Fruit fly (Drosophila melanogaster) whole organism, prepupa: ENCODE data around the gene CG12279.

Experiments used
- Blimp-1 ChIP-seq: fragments of 200-800 bp; sonication (Bioruptor generic); optimal IDR thresholded peaks from 3 replicates; lab custom pipeline; 2017; ENCODE audit warnings: missing biosample characterization, missing genetic modification characterization, mild to moderate bottlenecking, moderate library complexity, missing genetic modification reagents
- CG10631 ChIP-seq: fragments of 200-800 bp; sonication (Bioruptor generic); optimal IDR thresholded peaks from 2 replicates; lab custom pipeline; 2016; ENCODE audit warnings: missing biosample characterization, missing genetic modification characterization
- CG10669 ChIP-seq: fragments of 200-800 bp; sonication (Bioruptor generic); optimal IDR thresholded peaks from 3 replicates; lab custom pipeline; 2018; ENCODE audit warnings: missing biosample characterization, mild to moderate bottlenecking, missing genetic modification characterization, moderate library complexity
- CG11294 ChIP-seq: fragments of 200-800 bp; sonication (Bioruptor generic); IDR thresholded peaks from 2 replicates; pipeline ENCODE4 v1.3.6; 2022; ENCODE audit warnings: missing biosample characterization, missing genetic modification characterization
- CG11762 ChIP-seq: fragments of 200-800 bp; sonication (Bioruptor generic); optimal IDR thresholded peaks from 3 replicates; lab custom pipeline; 2016; ENCODE audit warnings: missing biosample characterization, missing genetic modification characterization; ENCODE audit not compliant: insufficient read depth
- CG11902 ChIP-seq: fragments of 200-800 bp; sonication (Bioruptor generic); optimal IDR thresholded peaks from 3 replicates; lab custom pipeline; 2016; ENCODE audit warnings: missing biosample characterization, missing genetic modification characterization
- CG15336 ChIP-seq: fragments of 200-800 bp; sonication (Bioruptor generic); IDR thresholded peaks from 2 replicates; pipeline ENCODE4 v1.3.6; 2022; ENCODE audit warnings: missing biosample characterization, missing genetic modification characterization
- CG16779 ChIP-seq: fragments of 200-800 bp; sonication (Bioruptor generic); optimal IDR thresholded peaks from 3 replicates; lab custom pipeline; 2017; ENCODE audit warnings: missing biosample characterization, mild to moderate bottlenecking, missing genetic modification characterization
- CG31627 ChIP-seq: fragments of 200-800 bp; sonication (Bioruptor generic); optimal IDR thresholded peaks from 3 replicates; lab custom pipeline; 2016; ENCODE audit warnings: missing biosample characterization, missing genetic modification characterization
- CG34406 ChIP-seq: fragments of 200-800 bp; sonication (Bioruptor generic); optimal IDR thresholded peaks from 3 replicates; lab custom pipeline; 2016; ENCODE audit warnings: missing biosample characterization, missing genetic modification characterization
- CG3919 ChIP-seq: fragments of 200-800 bp; sonication (Bioruptor generic); optimal IDR thresholded peaks from 3 replicates; lab custom pipeline; 2016; ENCODE audit warnings: missing biosample characterization, missing genetic modification characterization
- CG6163 ChIP-seq: fragments of 200-800 bp; sonication (Bioruptor generic); IDR thresholded peaks from 3 replicates; pipeline ENCODE4 v1.3.6; 2022; ENCODE audit warnings: missing biosample characterization, missing genetic modification characterization
- CG6792 ChIP-seq: fragments of 200-800 bp; sonication (Bioruptor generic); optimal IDR thresholded peaks from 3 replicates; lab custom pipeline; 2016; ENCODE audit warnings: missing biosample characterization, missing genetic modification characterization
- CG6808 ChIP-seq: fragments of 200-800 bp; sonication (Bioruptor generic); optimal IDR thresholded peaks from 3 replicates; lab custom pipeline; 2017; ENCODE audit warnings: missing biosample characterization, missing genetic modification characterization, mild to moderate bottlenecking, moderate library complexity, missing genetic modification reagents
- CG6854 ChIP-seq: fragments of 200-800 bp; sonication (Bioruptor generic); optimal IDR thresholded peaks from 2 replicates; lab custom pipeline; 2017; ENCODE audit warnings: missing biosample characterization, mild to moderate bottlenecking, missing genetic modification characterization
- CG7368 ChIP-seq: fragments of 200-800 bp; sonication (Bioruptor generic); optimal IDR thresholded peaks from 3 replicates; lab custom pipeline; 2016; ENCODE audit warnings: missing biosample characterization, missing genetic modification characterization
- CG8119 ChIP-seq: fragments of 200-800 bp; sonication (Bioruptor generic); IDR thresholded peaks from 3 replicates; pipeline ENCODE4 v1.3.6; 2022; ENCODE audit warnings: missing biosample characterization, missing genetic modification characterization
- CG8319 ChIP-seq: fragments of 200-800 bp; sonication (Bioruptor generic); optimal IDR thresholded peaks from 3 replicates; lab custom pipeline; 2016; ENCODE audit warnings: missing biosample characterization, missing genetic modification characterization
- CG8632 ChIP-seq: fragments of 200-800 bp; sonication (Bioruptor generic); optimal IDR thresholded peaks from 3 replicates; lab custom pipeline; 2016; ENCODE audit warnings: missing biosample characterization, missing genetic modification characterization
- Eip75B ChIP-seq: fragments of 200-800 bp; sonication (Bioruptor generic); optimal IDR thresholded peaks from 3 replicates; lab custom pipeline; 2016; ENCODE audit warnings: missing biosample characterization, missing genetic modification characterization
- Eip78C ChIP-seq: fragments of 200-800 bp; sonication (Bioruptor generic); peaks from one replicate; lab custom pipeline; 2016; ENCODE audit warnings: missing biosample characterization, missing genetic modification characterization
- Ets96B ChIP-seq: fragments of 200-800 bp; optimal IDR thresholded peaks from 2 replicates; lab custom pipeline; 2019; ENCODE audit warnings: missing biosample characterization, mild to moderate bottlenecking, missing genetic modification characterization, moderate library complexity
- Gug ChIP-seq: fragments of 200-800 bp; sonication (Bioruptor generic); IDR thresholded peaks from 2 replicates; pipeline ENCODE4 v1.3.6; 2022; ENCODE audit warnings: missing biosample characterization, missing genetic modification characterization
- Hr38 ChIP-seq: sonication (Bioruptor generic); optimal IDR thresholded peaks from 2 replicates; lab custom pipeline; 2016; ENCODE audit warnings: missing biosample characterization, missing genetic modification characterization
- Hr39 ChIP-seq: fragments of 200-800 bp; sonication (Bioruptor generic); optimal IDR thresholded peaks from 2 replicates; lab custom pipeline; 2016; ENCODE audit warnings: missing biosample characterization, missing genetic modification characterization
- Hr4 ChIP-seq: fragments of 200-800 bp; sonication (Bioruptor generic); optimal IDR thresholded peaks from 3 replicates; lab custom pipeline; 2016; ENCODE audit warnings: missing biosample characterization, missing genetic modification characterization
- Lpt ChIP-seq: fragments of 200-800 bp; sonication (Bioruptor generic); optimal IDR thresholded peaks from 3 replicates; lab custom pipeline; 2016; ENCODE audit warnings: missing biosample characterization, missing genetic modification characterization
- Met ChIP-seq: fragments of 200-800 bp; sonication (Bioruptor generic); optimal IDR thresholded peaks from 3 replicates; lab custom pipeline; 2016; ENCODE audit warnings: missing biosample characterization, missing genetic modification characterization
- OdsH ChIP-seq: fragments of 200-800 bp; sonication (Bioruptor generic); optimal IDR thresholded peaks from 3 replicates; lab custom pipeline; 2016; ENCODE audit warnings: missing biosample characterization, missing genetic modification characterization
- Smox ChIP-seq: fragments of 200-800 bp; sonication (Bioruptor generic); optimal IDR thresholded peaks from 3 replicates; lab custom pipeline; 2016; ENCODE audit warnings: missing biosample characterization, missing genetic modification characterization
- Sox102F ChIP-seq: fragments of 200-800 bp; sonication (Bioruptor generic); optimal IDR thresholded peaks from 2 replicates; lab custom pipeline; 2016; ENCODE audit warnings: missing biosample characterization, mild to moderate bottlenecking, missing genetic modification characterization
- Sox15 ChIP-seq: fragments of 200-800 bp; sonication (Bioruptor generic); optimal IDR thresholded peaks from 3 replicates; lab custom pipeline; 2016; ENCODE audit warnings: missing biosample characterization, missing genetic modification characterization
- acj6 ChIP-seq: fragments of 200-800 bp; sonication (Bioruptor generic); optimal IDR thresholded peaks from 3 replicates; lab custom pipeline; 2016; ENCODE audit warnings: missing biosample characterization, missing genetic modification characterization
- cyc ChIP-seq: fragments of 200-800 bp; sonication (Bioruptor generic); optimal IDR thresholded peaks from 3 replicates; lab custom pipeline; 2016; ENCODE audit warnings: missing biosample characterization, missing genetic modification characterization
- dac ChIP-seq: fragments of 200-800 bp; sonication (Bioruptor generic); optimal IDR thresholded peaks from 2 replicates; lab custom pipeline; 2017; ENCODE audit warnings: missing biosample characterization, mild to moderate bottlenecking, missing genetic modification characterization
- dsx ChIP-seq: fragments of 200-800 bp; optimal IDR thresholded peaks from 3 replicates; lab custom pipeline; 2019; ENCODE audit warnings: missing biosample characterization, mild to moderate bottlenecking, missing genetic modification characterization, moderate library complexity; ENCODE audit not compliant: poor library complexity, severe bottlenecking
- esn ChIP-seq: fragments of 200-800 bp; sonication (Bioruptor generic); optimal IDR thresholded peaks from 2 replicates; lab custom pipeline; 2016; ENCODE audit warnings: missing biosample characterization, mild to moderate bottlenecking, missing genetic modification characterization, moderate library complexity
- fd85E ChIP-seq: fragments of 200-800 bp; sonication (Bioruptor generic); optimal IDR thresholded peaks from 3 replicates; lab custom pipeline; 2016; ENCODE audit warnings: missing biosample characterization, missing genetic modification characterization
- lz ChIP-seq: fragments of 200-800 bp; sonication (Bioruptor generic); optimal IDR thresholded peaks from 3 replicates; lab custom pipeline; 2016; ENCODE audit warnings: missing biosample characterization, missing genetic modification characterization
- pdm3 ChIP-seq: fragments of 200-800 bp; sonication (Bioruptor generic); optimal IDR thresholded peaks from 3 replicates; lab custom pipeline; 2016; ENCODE audit warnings: missing biosample characterization, missing genetic modification characterization
- salr ChIP-seq, 2 experiments: fragments of 200-800 bp; sonication (Bioruptor generic); optimal IDR thresholded peaks; 3 replicates each; lab custom pipeline; 2016 to 2018; ENCODE audit warnings: missing biosample characterization in 2 of 2, missing genetic modification characterization in 2 of 2, mild to moderate bottlenecking in 1 of 2
- svp ChIP-seq: fragments of 200-800 bp; sonication (Bioruptor generic); peaks from one replicate; lab custom pipeline; 2016; ENCODE audit warnings: missing biosample characterization, missing genetic modification characterization
- topi ChIP-seq: fragments of 200-800 bp; sonication (Bioruptor generic); optimal IDR thresholded peaks from 3 replicates; lab custom pipeline; 2016; ENCODE audit warnings: missing biosample characterization, missing genetic modification characterization

The CG12279 gene

DNA sequence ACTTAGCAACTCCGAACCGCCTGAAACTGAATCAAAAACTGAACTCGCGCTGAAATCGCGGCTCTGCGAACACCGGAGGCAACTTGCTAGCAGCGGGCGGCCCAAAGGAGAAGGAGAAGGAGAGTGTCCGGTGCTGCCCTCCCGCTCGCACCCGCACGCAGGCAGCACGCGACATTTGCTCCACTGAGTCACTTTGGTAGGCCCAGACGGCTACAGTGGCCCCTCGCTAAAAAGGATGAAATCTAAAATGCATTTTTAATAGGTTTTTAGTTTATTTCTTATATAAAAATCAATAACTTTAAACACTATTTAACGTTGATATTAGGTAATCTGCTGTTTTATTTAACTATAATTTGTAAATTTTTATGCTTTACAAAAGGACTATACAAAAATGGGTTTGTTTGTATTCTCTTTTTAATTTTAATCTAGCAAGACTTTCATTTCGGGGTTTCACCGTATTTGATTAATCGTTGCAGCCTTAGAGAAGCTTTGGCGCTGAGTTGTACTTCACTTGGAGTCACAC is 17.6 kb downstream of the CG12279 start, which contains the start of gene Men (continued):
- peak; percentile 24 for TF ChIP-seq CG16779 (tag; lab: Kevin White, UChicago)
- peak; percentile 49 for TF ChIP-seq Lpt (GFP tag; lab: Kevin White, UChicago)
- TF ChIP-seq CG10669 (GFP tag; lab: Kevin White, UChicago), result no peak
- peak; percentile 54 for TF ChIP-seq Ets96B (tag; lab: Kevin White, UChicago)
- TF ChIP-seq Eip78C, result peak; percentile 85
- peak; percentile 24 for TF ChIP-seq CG11902 (GFP tag; lab: Kevin White, UChicago)
- TF ChIP-seq fd85E (GFP tag; lab: Kevin White, UChicago), result no peak
- TF ChIP-seq CG6792 (GFP tag; lab: Kevin White, UChicago), result peak; percentile 59
- TF ChIP-seq CG8119 (GFP tag; lab: Robert Waterston, UW), result peak; percentile 78
- TF ChIP-seq CG31627, result no peak
- peak; percentile 48 for TF ChIP-seq cyc
- peak; percentile 74 for TF ChIP-seq Hr4 (GFP tag; lab: Kevin White, UChicago)
- TF ChIP-seq CG15336 (GFP tag; lab: Robert Waterston, UW), result peak; percentile 83
- peak; percentile 41 for TF ChIP-seq CG6808 (GFP tag; lab: Kevin White, UChicago)
- peak; percentile 52; the same call in 1 of the 2 replicates for TF ChIP-seq Gug (GFP tag; lab: Robert Waterston, UW)
- TF ChIP-seq CG7368, result peak; percentile 21
- TF ChIP-seq dac (GFP tag; lab: Kevin White, UChicago), result no peak

DNA sequence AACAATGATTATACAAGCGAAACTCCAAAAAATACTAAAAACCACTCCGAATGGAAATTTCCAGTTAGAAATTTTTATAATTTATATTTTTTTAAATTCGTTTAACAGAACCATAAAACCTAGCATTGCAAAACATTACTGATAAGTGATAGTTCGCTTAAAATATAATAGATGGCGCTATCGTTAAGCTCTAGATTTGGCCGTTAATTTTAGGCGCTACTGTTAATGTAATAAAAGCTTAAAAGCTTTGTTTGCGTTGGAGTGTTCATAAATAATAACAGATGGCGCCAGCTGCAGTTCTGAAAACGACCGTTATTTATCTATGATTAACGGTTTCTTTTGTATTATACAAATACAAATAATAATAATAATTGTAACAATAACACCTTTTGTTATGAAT is 18.9 kb downstream of the CG12279 start:
- TF ChIP-seq CG7368, result no peak
- peak; percentile 16 for TF ChIP-seq Smox (GFP tag; lab: Kevin White, UChicago)
- no peak for TF ChIP-seq Hr38
- peak; percentile 16 for TF ChIP-seq CG31627
- peak; percentile 36 for TF ChIP-seq cyc
- peak; percentile 15 for TF ChIP-seq lz
- peak; percentile 22 for TF ChIP-seq Hr39 (GFP tag; lab: Kevin White, UChicago)
- TF ChIP-seq Met (GFP tag; lab: Kevin White, UChicago), result peak; percentile 16
- peak; percentile 14 for TF ChIP-seq OdsH (GFP tag; lab: Kevin White, UChicago)
- TF ChIP-seq Eip78C, result peak; percentile 63
- TF ChIP-seq CG11762, result no peak
- TF ChIP-seq esn, result peak; percentile 43
- TF ChIP-seq CG34406 (GFP tag; lab: Kevin White, UChicago), result no peak
- TF ChIP-seq, all 60 proteins: peak for 9

DNA sequence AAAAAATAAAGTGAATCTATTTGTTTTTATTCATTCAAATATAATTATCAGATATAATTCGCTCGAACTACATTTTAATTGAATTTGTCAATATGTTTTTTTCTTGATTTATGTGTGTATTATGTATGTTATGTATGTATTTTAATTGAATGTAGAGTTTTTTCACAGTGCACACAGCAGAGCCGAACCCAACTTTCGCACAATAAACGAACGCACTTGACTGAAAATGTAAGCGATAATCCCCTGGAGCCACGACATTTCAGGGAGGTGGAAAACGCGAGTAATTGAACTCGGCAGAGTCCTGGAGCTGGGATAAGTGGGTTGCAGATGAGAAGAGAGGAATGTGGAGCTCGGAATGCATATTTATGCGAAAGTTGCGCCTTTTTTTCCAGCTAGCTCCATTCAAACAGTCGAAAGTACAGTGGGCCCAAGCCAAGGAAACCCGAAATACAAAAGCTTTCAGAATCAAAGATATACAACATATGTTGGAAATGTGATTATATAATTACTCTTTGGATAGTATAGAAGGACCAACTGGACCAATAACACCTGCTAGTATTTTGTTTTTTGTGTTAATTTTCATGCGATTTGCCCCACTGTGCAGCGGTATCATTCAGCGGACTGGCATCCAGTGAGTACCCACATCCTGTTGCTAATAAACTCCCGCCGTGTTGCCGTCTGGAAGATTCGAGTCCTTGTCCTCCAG is 23.2 kb downstream of the CG12279 start:
- TF ChIP-seq svp (GFP tag; lab: Kevin White, UChicago) (peak; percentile 73), CG11762 (no peak), CG7368 (no peak), Hr39 (GFP tag; lab: Kevin White, UChicago) (peak; percentile 32), CG3919 (peak; percentile 42), dsx (GFP tag; lab: Kevin White, UChicago) (no peak), CG8632 (no peak), OdsH (GFP tag; lab: Kevin White, UChicago) (peak; percentile 22), salr (GFP tag; optimal IDR thresholded peaks at IDR 0.05; lab: Kevin White, UChicago) (no peak), Sox102F (GFP tag; lab: Kevin White, UChicago) (no peak), CG16779 (tag; lab: Kevin White, UChicago) (no peak), CG6163 (peak; percentile 55; the same call in 1 of the 3 replicates), topi (GFP tag; lab: Kevin White, UChicago) (no peak), CG6808 (GFP tag; lab: Kevin White, UChicago) (no peak), CG11294 (GFP tag; lab: Robert Waterston, UW) (no peak), Met (GFP tag; lab: Kevin White, UChicago) (peak; percentile 1), Eip75B (GFP tag; lab: Kevin White, UChicago) (no peak), CG6854 (GFP tag; lab: Kevin White, UChicago) (no peak), Hr4 (GFP tag; lab: Kevin White, UChicago) (no peak), CG6792 (GFP tag; lab: Kevin White, UChicago) (no peak), pdm3 (GFP tag; lab: Kevin White, UChicago) (peak; percentile 22), Hr38 (no peak), esn (no peak), Blimp-1 (GFP tag; lab: Kevin White, UChicago) (no peak), dac (GFP tag; lab: Kevin White, UChicago) (no peak), acj6 (GFP tag; lab: Kevin White, UChicago) (peak; percentile 27), CG8119 (GFP tag; lab: Robert Waterston, UW) (no peak), CG34406 (GFP tag; lab: Kevin White, UChicago) (no peak), Gug (GFP tag; lab: Robert Waterston, UW) (no peak), cyc (peak; percentile 8), CG8319 (GFP tag; lab: Kevin White, UChicago) (no peak), CG10631 (GFP tag; lab: Kevin White, UChicago) (peak; percentile 3), Eip78C (peak; percentile 71), fd85E (GFP tag; lab: Kevin White, UChicago) (no peak), Sox15 (no peak), Ets96B (tag; lab: Kevin White, UChicago) (peak; percentile 11), CG10669 (GFP tag; lab: Kevin White, UChicago) (peak; percentile 17)
